Fruit fly (Drosophila melanogaster): Measurements from ENCODE around the gene CAH5.
A peak's percentile ranks its signal among the peaks of the same experiment; 100 is the strongest.

Gene CAH5

dm6 chr3R:31218214-31218876 lies 44.1 kb upstream of the CAH5 start (continued):
- TF ChIP-seq CG15269 (tag; optimal IDR thresholded peaks at IDR 0.05) (no peak), Antp (GFP tag; optimal IDR thresholded peaks at IDR 0.05) (no peak), CG6272 (GFP tag; IDR thresholded peaks at IDR 0.05) (no peak), Ravus (GFP tag; IDR thresholded peaks at IDR 0.05) (no peak), pita (GFP tag; optimal IDR thresholded peaks at IDR 0.05) (no peak), grn (GFP tag; optimal IDR thresholded peaks at IDR 0.05) (no peak), croc (GFP tag; conservative IDR thresholded peaks at IDR 0.05) (no peak), ewg (GFP tag; optimal IDR thresholded peaks at IDR 0.05) (no peak), CG16813 (GFP tag; IDR thresholded peaks at IDR 0.05; ENCODE audit: partially characterized antibody) (no peak), dan (GFP tag; IDR thresholded peaks at IDR 0.05) (no peak), Oli (tag; optimal IDR thresholded peaks at IDR 0.05) (no peak), scrt (GFP tag; optimal IDR thresholded peaks at IDR 0.05) (no peak), CG32532 (GFP tag; IDR thresholded peaks at IDR 0.05) (no peak), CG13123 (GFP tag; optimal IDR thresholded peaks at IDR 0.05) (no peak), Six4 (GFP tag; optimal IDR thresholded peaks at IDR 0.05) (no peak), btn (GFP tag; optimal IDR thresholded peaks at IDR 0.05) (no peak), az2 (GFP tag; optimal IDR thresholded peaks at IDR 0.05) (no peak), CG42726 (GFP tag; IDR thresholded peaks at IDR 0.05; ENCODE audit: partially characterized antibody) (no peak), grau (tag; optimal IDR thresholded peaks at IDR 0.05) (peak; percentile 22)

- TF ChIP-seq CG1647 (GFP tag; optimal IDR thresholded peaks at IDR 0.05) (no peak), HLH54F (GFP tag; optimal IDR thresholded peaks at IDR 0.05) (peak; percentile 16), exex (tag; optimal IDR thresholded peaks at IDR 0.05) (peak; percentile 7), Mrtf (GFP tag; IDR thresholded peaks at IDR 0.05) (no peak), amos (GFP tag; IDR thresholded peaks at IDR 0.05; ENCODE audit: partially characterized antibody) (no peak), Drgx (GFP tag; IDR thresholded peaks at IDR 0.05) (no peak), insv (GFP tag; optimal IDR thresholded peaks at IDR 0.05) (peak in 1 of 2 experiments; percentile 66), CG9797 (GFP tag; optimal IDR thresholded peaks at IDR 0.05) (peak; percentile 100), Xrp1 (GFP tag; IDR thresholded peaks at IDR 0.05) (no peak), CkIIα-i1 (GFP tag; IDR thresholded peaks at IDR 0.05) (no peak), dan (GFP tag; IDR thresholded peaks at IDR 0.05) (no peak), CG10654 (GFP tag; optimal IDR thresholded peaks at IDR 0.05) (no peak), CG7745 (tag; optimal IDR thresholded peaks at IDR 0.05) (no peak), CG8765 (GFP tag; IDR thresholded peaks at IDR 0.05) (no peak), Hr51 (GFP tag; optimal IDR thresholded peaks at IDR 0.05) (peak; percentile 23 to 24), psq (GFP tag; optimal IDR thresholded peaks at IDR 0.05) (no peak), CG10321 (GFP tag; IDR thresholded peaks at IDR 0.05) (no peak), Opbp (GFP tag; IDR thresholded peaks at IDR 0.05; ENCODE audit: partially characterized antibody) (no peak), dimm (GFP tag; IDR thresholded peaks at IDR 0.05) (no peak), CG13775 (GFP tag; optimal IDR thresholded peaks at IDR 0.05) (no peak), CG7987 (GFP tag; optimal IDR thresholded peaks at IDR 0.05) (peak; percentile 53), CG3407 (GFP tag; optimal IDR thresholded peaks at IDR 0.05) (no peak), Hey (tag; optimal IDR thresholded peaks at IDR 0.05) (no peak), Sry-β (GFP tag; optimal IDR thresholded peaks at IDR 0.05) (no peak), CG8089 (GFP tag; optimal IDR thresholded peaks at IDR 0.05) (peak; percentile 3), CG14050 (GFP tag; IDR thresholded peaks at IDR 0.05) (no peak), CG10267 (tag; optimal IDR thresholded peaks at IDR 0.05) (peak; percentile 67), HLH3B (GFP tag; IDR thresholded peaks at IDR 0.05) (no peak), CG8388 (GFP tag; optimal IDR thresholded peaks at IDR 0.05) (no peak), CG7786 (GFP tag; optimal IDR thresholded peaks at IDR 0.05) (peak; percentile 48)
Measured at dm6 chr3R:31218997-31219992, 43.1 kb upstream of the CAH5 start, which contains the start of gene ATPsynC. Gene ATPsynC, minus strand, starts transcription at chr3R:31219630.
